Fruit fly (Drosophila melanogaster) whole organism, prepupa: ENCODE measurements around the gene CG13069.

Source experiments
- Blimp-1 ChIP-seq: fragments of 200-800 bp; sonication (Bioruptor generic); optimal IDR thresholded peaks from 3 replicates; lab custom pipeline; 2017; ENCODE audit warnings: missing biosample characterization, missing genetic modification characterization, mild to moderate bottlenecking, moderate library complexity, missing genetic modification reagents
- CG10631 ChIP-seq: fragments of 200-800 bp; sonication (Bioruptor generic); optimal IDR thresholded peaks from 2 replicates; lab custom pipeline; 2016; ENCODE audit warnings: missing biosample characterization, missing genetic modification characterization
- CG10669 ChIP-seq: fragments of 200-800 bp; sonication (Bioruptor generic); optimal IDR thresholded peaks from 3 replicates; lab custom pipeline; 2018; ENCODE audit warnings: missing biosample characterization, mild to moderate bottlenecking, missing genetic modification characterization, moderate library complexity
- CG11294 ChIP-seq: fragments of 200-800 bp; sonication (Bioruptor generic); IDR thresholded peaks from 2 replicates; pipeline ENCODE4 v1.3.6; 2022; ENCODE audit warnings: missing biosample characterization, missing genetic modification characterization
- CG11762 ChIP-seq: fragments of 200-800 bp; sonication (Bioruptor generic); optimal IDR thresholded peaks from 3 replicates; lab custom pipeline; 2016; ENCODE audit warnings: missing biosample characterization, missing genetic modification characterization; ENCODE audit not compliant: insufficient read depth
- CG11902 ChIP-seq: fragments of 200-800 bp; sonication (Bioruptor generic); optimal IDR thresholded peaks from 3 replicates; lab custom pipeline; 2016; ENCODE audit warnings: missing biosample characterization, missing genetic modification characterization
- CG15336 ChIP-seq: fragments of 200-800 bp; sonication (Bioruptor generic); IDR thresholded peaks from 2 replicates; pipeline ENCODE4 v1.3.6; 2022; ENCODE audit warnings: missing biosample characterization, missing genetic modification characterization
- CG1621 ChIP-seq: fragments of 200-800 bp; sonication (Bioruptor generic); optimal IDR thresholded peaks from 3 replicates; lab custom pipeline; 2018; ENCODE audit warnings: missing biosample characterization, mild to moderate bottlenecking, missing genetic modification characterization
- CG3032 ChIP-seq: fragments of 200-800 bp; optimal IDR thresholded peaks from 2 replicates; lab custom pipeline; 2019; ENCODE audit warnings: missing biosample characterization, mild to moderate bottlenecking, missing genetic modification characterization, moderate library complexity
- CG32006 ChIP-seq: fragments of 200-800 bp; sonication (Bioruptor generic); optimal IDR thresholded peaks from 3 replicates; lab custom pipeline; 2017; ENCODE audit warnings: missing biosample characterization, mild to moderate bottlenecking, missing genetic modification characterization
- CG34406 ChIP-seq: fragments of 200-800 bp; sonication (Bioruptor generic); optimal IDR thresholded peaks from 3 replicates; lab custom pipeline; 2016; ENCODE audit warnings: missing biosample characterization, missing genetic modification characterization
- CG3919 ChIP-seq: fragments of 200-800 bp; sonication (Bioruptor generic); optimal IDR thresholded peaks from 3 replicates; lab custom pipeline; 2016; ENCODE audit warnings: missing biosample characterization, missing genetic modification characterization
- CG4318 ChIP-seq: fragments of 200-800 bp; sonication (Bioruptor generic); optimal IDR thresholded peaks from 3 replicates; lab custom pipeline; 2017; ENCODE audit warnings: missing biosample characterization, mild to moderate bottlenecking, missing genetic modification characterization
- CG6163 ChIP-seq: fragments of 200-800 bp; sonication (Bioruptor generic); IDR thresholded peaks from 3 replicates; pipeline ENCODE4 v1.3.6; 2022; ENCODE audit warnings: missing biosample characterization, missing genetic modification characterization
- CG6276 ChIP-seq: fragments of 200-800 bp; sonication (Bioruptor generic); optimal IDR thresholded peaks from 2 replicates; lab custom pipeline; 2017; ENCODE audit warnings: missing biosample characterization, mild to moderate bottlenecking, missing genetic modification characterization
- CG6808 ChIP-seq: fragments of 200-800 bp; sonication (Bioruptor generic); optimal IDR thresholded peaks from 3 replicates; lab custom pipeline; 2017; ENCODE audit warnings: missing biosample characterization, missing genetic modification characterization, mild to moderate bottlenecking, moderate library complexity, missing genetic modification reagents
- CG6854 ChIP-seq: fragments of 200-800 bp; sonication (Bioruptor generic); optimal IDR thresholded peaks from 2 replicates; lab custom pipeline; 2017; ENCODE audit warnings: missing biosample characterization, mild to moderate bottlenecking, missing genetic modification characterization
- CG8119 ChIP-seq: fragments of 200-800 bp; sonication (Bioruptor generic); IDR thresholded peaks from 3 replicates; pipeline ENCODE4 v1.3.6; 2022; ENCODE audit warnings: missing biosample characterization, missing genetic modification characterization
- CG9139 ChIP-seq: fragments of 200-800 bp; sonication (Bioruptor generic); optimal IDR thresholded peaks from 3 replicates; lab custom pipeline; 2017; ENCODE audit warnings: missing biosample characterization, mild to moderate bottlenecking, missing genetic modification characterization
- Eip75B ChIP-seq: fragments of 200-800 bp; sonication (Bioruptor generic); optimal IDR thresholded peaks from 3 replicates; lab custom pipeline; 2016; ENCODE audit warnings: missing biosample characterization, missing genetic modification characterization
- Eip78C ChIP-seq: fragments of 200-800 bp; sonication (Bioruptor generic); peaks from one replicate; lab custom pipeline; 2016; ENCODE audit warnings: missing biosample characterization, missing genetic modification characterization
- Eip93F ChIP-seq: fragments of 200-800 bp; sonication (Bioruptor generic); optimal IDR thresholded peaks from 2 replicates; lab custom pipeline; 2016; ENCODE audit warnings: missing biosample characterization, mild to moderate bottlenecking, missing genetic modification characterization
- Ets96B ChIP-seq: fragments of 200-800 bp; optimal IDR thresholded peaks from 2 replicates; lab custom pipeline; 2019; ENCODE audit warnings: missing biosample characterization, mild to moderate bottlenecking, missing genetic modification characterization, moderate library complexity
- Gug ChIP-seq: fragments of 200-800 bp; sonication (Bioruptor generic); IDR thresholded peaks from 2 replicates; pipeline ENCODE4 v1.3.6; 2022; ENCODE audit warnings: missing biosample characterization, missing genetic modification characterization
- Hr38 ChIP-seq: sonication (Bioruptor generic); optimal IDR thresholded peaks from 2 replicates; lab custom pipeline; 2016; ENCODE audit warnings: missing biosample characterization, missing genetic modification characterization
- Hr39 ChIP-seq: fragments of 200-800 bp; sonication (Bioruptor generic); optimal IDR thresholded peaks from 2 replicates; lab custom pipeline; 2016; ENCODE audit warnings: missing biosample characterization, missing genetic modification characterization
- Hr4 ChIP-seq: fragments of 200-800 bp; sonication (Bioruptor generic); optimal IDR thresholded peaks from 3 replicates; lab custom pipeline; 2016; ENCODE audit warnings: missing biosample characterization, missing genetic modification characterization
- Lpt ChIP-seq: fragments of 200-800 bp; sonication (Bioruptor generic); optimal IDR thresholded peaks from 3 replicates; lab custom pipeline; 2016; ENCODE audit warnings: missing biosample characterization, missing genetic modification characterization
- Met ChIP-seq: fragments of 200-800 bp; sonication (Bioruptor generic); optimal IDR thresholded peaks from 3 replicates; lab custom pipeline; 2016; ENCODE audit warnings: missing biosample characterization, missing genetic modification characterization
- OdsH ChIP-seq: fragments of 200-800 bp; sonication (Bioruptor generic); optimal IDR thresholded peaks from 3 replicates; lab custom pipeline; 2016; ENCODE audit warnings: missing biosample characterization, missing genetic modification characterization
- Smox ChIP-seq: fragments of 200-800 bp; sonication (Bioruptor generic); optimal IDR thresholded peaks from 3 replicates; lab custom pipeline; 2016; ENCODE audit warnings: missing biosample characterization, missing genetic modification characterization
- Sox14 ChIP-seq: fragments of 200-800 bp; sonication (Bioruptor generic); optimal IDR thresholded peaks from 3 replicates; lab custom pipeline; 2016; ENCODE audit warnings: missing biosample characterization, missing genetic modification characterization
- Sox15 ChIP-seq: fragments of 200-800 bp; sonication (Bioruptor generic); optimal IDR thresholded peaks from 3 replicates; lab custom pipeline; 2016; ENCODE audit warnings: missing biosample characterization, missing genetic modification characterization
- achi ChIP-seq: fragments of 200-800 bp; sonication (Bioruptor generic); optimal IDR thresholded peaks from 3 replicates; lab custom pipeline; 2016; ENCODE audit warnings: missing biosample characterization, missing genetic modification characterization
- acj6 ChIP-seq: fragments of 200-800 bp; sonication (Bioruptor generic); optimal IDR thresholded peaks from 3 replicates; lab custom pipeline; 2016; ENCODE audit warnings: missing biosample characterization, missing genetic modification characterization
- cyc ChIP-seq: fragments of 200-800 bp; sonication (Bioruptor generic); optimal IDR thresholded peaks from 3 replicates; lab custom pipeline; 2016; ENCODE audit warnings: missing biosample characterization, missing genetic modification characterization
- dac ChIP-seq: fragments of 200-800 bp; sonication (Bioruptor generic); optimal IDR thresholded peaks from 2 replicates; lab custom pipeline; 2017; ENCODE audit warnings: missing biosample characterization, mild to moderate bottlenecking, missing genetic modification characterization
- dsx ChIP-seq: fragments of 200-800 bp; optimal IDR thresholded peaks from 3 replicates; lab custom pipeline; 2019; ENCODE audit warnings: missing biosample characterization, mild to moderate bottlenecking, missing genetic modification characterization, moderate library complexity; ENCODE audit not compliant: poor library complexity, severe bottlenecking
- eg ChIP-seq: fragments of 200-800 bp; sonication (Bioruptor generic); IDR thresholded peaks from 3 replicates; pipeline ENCODE4 v1.3.6; 2022; ENCODE audit warnings: missing biosample characterization, missing genetic modification characterization
- esn ChIP-seq: fragments of 200-800 bp; sonication (Bioruptor generic); optimal IDR thresholded peaks from 2 replicates; lab custom pipeline; 2016; ENCODE audit warnings: missing biosample characterization, mild to moderate bottlenecking, missing genetic modification characterization, moderate library complexity
- fd85E ChIP-seq: fragments of 200-800 bp; sonication (Bioruptor generic); optimal IDR thresholded peaks from 3 replicates; lab custom pipeline; 2016; ENCODE audit warnings: missing biosample characterization, missing genetic modification characterization
- lz ChIP-seq: fragments of 200-800 bp; sonication (Bioruptor generic); optimal IDR thresholded peaks from 3 replicates; lab custom pipeline; 2016; ENCODE audit warnings: missing biosample characterization, missing genetic modification characterization
- net ChIP-seq: fragments of 200-800 bp; sonication (Bioruptor generic); optimal IDR thresholded peaks from 3 replicates; lab custom pipeline; 2016; ENCODE audit warnings: missing biosample characterization, missing genetic modification characterization
- pdm3 ChIP-seq: fragments of 200-800 bp; sonication (Bioruptor generic); optimal IDR thresholded peaks from 3 replicates; lab custom pipeline; 2016; ENCODE audit warnings: missing biosample characterization, missing genetic modification characterization
- salr ChIP-seq, 2 experiments: fragments of 200-800 bp; sonication (Bioruptor generic); optimal IDR thresholded peaks; 3 replicates each; lab custom pipeline; 2016 to 2018; ENCODE audit warnings: missing biosample characterization in 2 of 2, missing genetic modification characterization in 2 of 2, mild to moderate bottlenecking in 1 of 2
- ss ChIP-seq, 2 experiments: fragments of 200-800 bp; sonication (Bioruptor generic); optimal IDR thresholded peaks; 2 replicates in 1 of 2; 3 replicates in 1 of 2; lab custom pipeline; 2017 to 2018; ENCODE audit warnings: mild to moderate bottlenecking in 2 of 2, missing biosample characterization in 2 of 2, missing genetic modification characterization in 2 of 2, moderate library complexity in 1 of 2
- topi ChIP-seq: fragments of 200-800 bp; sonication (Bioruptor generic); optimal IDR thresholded peaks from 3 replicates; lab custom pipeline; 2016; ENCODE audit warnings: missing biosample characterization, missing genetic modification characterization
- vri ChIP-seq: fragments of 200-800 bp; sonication (Bioruptor generic); optimal IDR thresholded peaks from 3 replicates; lab custom pipeline; 2016; ENCODE audit warnings: missing biosample characterization, mild to moderate bottlenecking, missing genetic modification characterization

The CG13069 gene

DNA sequence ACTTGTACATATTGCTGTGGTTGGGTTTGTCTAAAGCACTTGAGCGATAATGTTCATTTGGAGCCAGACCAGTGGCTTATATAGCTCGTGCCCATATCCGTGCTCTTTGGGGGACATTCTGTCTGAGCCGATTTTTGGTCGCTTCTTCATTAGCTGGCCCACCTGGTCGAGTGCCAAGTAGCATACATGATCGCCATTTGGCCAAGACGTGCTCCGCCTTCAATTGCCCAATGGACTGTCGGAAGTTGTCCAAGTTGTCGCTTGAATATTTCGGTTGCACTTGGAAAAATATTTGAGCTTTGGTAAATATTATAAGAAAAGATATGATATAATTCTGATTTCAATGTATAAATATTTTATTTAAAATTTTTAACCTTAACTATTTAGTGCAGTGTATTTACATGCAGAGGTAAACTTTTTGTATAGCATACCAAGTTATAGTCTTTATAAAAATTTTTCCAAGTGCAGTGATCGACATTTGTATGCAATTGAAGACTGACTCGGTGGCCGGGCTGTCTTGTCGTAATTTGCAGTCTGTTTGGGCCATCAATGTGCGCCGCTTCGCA, 20.2 kb downstream of the CG13069 start, which contains the start of gene CG13047 (continued):
- TF ChIP-seq esn (GFP tag; lab: Kevin White, UChicago), result no peak
- TF ChIP-seq CG11762 (GFP tag; lab: Kevin White, UChicago), result no peak
- no peak for TF ChIP-seq dac (GFP tag; lab: Kevin White, UChicago)
- TF ChIP-seq CG3032 (tag; lab: Kevin White, UChicago), result peak; percentile 56
- TF ChIP-seq dsx (GFP tag; lab: Kevin White, UChicago), result no peak
- no peak for TF ChIP-seq Sox14 (GFP tag; lab: Kevin White, UChicago)
- no peak for TF ChIP-seq pdm3 (GFP tag; lab: Kevin White, UChicago)
- peak; percentile 26 for TF ChIP-seq CG10669 (GFP tag; lab: Kevin White, UChicago)
- TF ChIP-seq CG6808 (GFP tag; lab: Kevin White, UChicago), result peak; percentile 13
- TF ChIP-seq eg (GFP tag; lab: Robert Waterston, UW), result no peak
- TF ChIP-seq CG3919 (GFP tag; lab: Kevin White, UChicago), result no peak
- no peak for TF ChIP-seq ss (GFP tag; optimal IDR thresholded peaks at IDR 0.05; lab: Kevin White, UChicago)
- no peak for TF ChIP-seq CG11902 (GFP tag; lab: Kevin White, UChicago)
- TF ChIP-seq Smox (GFP tag; lab: Kevin White, UChicago), result no peak
- TF ChIP-seq salr (GFP tag; optimal IDR thresholded peaks at IDR 0.05; lab: Kevin White, UChicago), result no peak
- TF ChIP-seq CG6276 (GFP tag; lab: Kevin White, UChicago), result no peak

DNA sequence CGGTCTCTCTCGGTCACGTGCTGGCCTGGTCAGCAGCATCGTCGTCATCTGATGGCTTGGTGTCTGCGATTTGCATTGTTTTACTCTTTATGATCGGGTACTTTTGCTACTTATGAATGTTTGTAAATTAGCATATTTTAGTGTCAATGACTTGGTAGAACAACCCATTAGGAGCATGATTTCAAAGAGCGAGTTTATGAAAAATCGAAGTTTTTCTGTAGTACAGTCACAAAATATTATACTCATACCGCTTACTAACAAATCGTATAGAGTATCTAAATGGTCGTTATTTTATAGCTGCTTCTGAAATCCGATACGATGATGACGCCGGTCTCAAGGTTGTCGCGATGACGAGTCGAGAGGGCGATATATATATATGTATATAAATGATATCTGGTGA, 21.1 kb downstream of the CG13069 start:
- TF ChIP-seq Ets96B (tag; lab: Kevin White, UChicago) (peak; percentile 87), CG8119 (GFP tag; lab: Robert Waterston, UW) (no peak), salr (GFP tag; optimal IDR thresholded peaks at IDR 0.05; lab: Kevin White, UChicago) (peak in 1 of 2 experiments; percentile 56), Smox (GFP tag; lab: Kevin White, UChicago) (peak; percentile 10), CG4318 (GFP tag; lab: Kevin White, UChicago) (no peak), achi (GFP tag; lab: Kevin White, UChicago) (peak; percentile 53), cyc (GFP tag; lab: Kevin White, UChicago) (peak; percentile 3), topi (GFP tag; lab: Kevin White, UChicago) (peak; percentile 35), Eip78C (GFP tag; lab: Kevin White, UChicago) (peak; percentile 93), OdsH (GFP tag; lab: Kevin White, UChicago) (peak; percentile 46), net (GFP tag; lab: Kevin White, UChicago) (peak; percentile 50), Gug (no peak), CG10631 (GFP tag; lab: Kevin White, UChicago) (peak; percentile 54), CG32006 (GFP tag; lab: Kevin White, UChicago) (peak; percentile 9), Eip93F (no peak), CG15336 (no peak), lz (GFP tag; lab: Kevin White, UChicago) (peak; percentile 24), CG11762 (GFP tag; lab: Kevin White, UChicago) (peak; percentile 8), Hr38 (GFP tag; lab: Kevin White, UChicago) (no peak), dac (GFP tag; lab: Kevin White, UChicago) (no peak), CG9139 (peak; percentile 47), CG34406 (GFP tag; lab: Kevin White, UChicago) (peak; percentile 58), Hr39 (peak; percentile 29), Lpt (GFP tag; lab: Kevin White, UChicago) (no peak), CG1621 (tag; lab: Kevin White, UChicago) (peak; percentile 78), CG11294 (no peak), Eip75B (GFP tag; lab: Kevin White, UChicago) (peak; percentile 71), fd85E (no peak), vri (peak; percentile 13), pdm3 (GFP tag; lab: Kevin White, UChicago) (peak; percentile 64), esn (GFP tag; lab: Kevin White, UChicago) (peak; percentile 37), ss (GFP tag; optimal IDR thresholded peaks at IDR 0.05; lab: Kevin White, UChicago) (peak; percentile 54 to 88), eg (GFP tag; lab: Robert Waterston, UW) (no peak), acj6 (GFP tag; lab: Kevin White, UChicago) (peak; percentile 64), Sox15 (peak; percentile 39), CG3032 (tag; lab: Kevin White, UChicago) (peak; percentile 85), Hr4 (GFP tag; lab: Kevin White, UChicago) (no peak), CG6854 (GFP tag; lab: Kevin White, UChicago) (no peak), CG6163 (GFP tag; lab: Robert Waterston, UW) (peak; percentile 44; the same call in 1 of the 3 replicates), Blimp-1 (no peak), Met (peak; percentile 19)
